Fruit fly (Drosophila melanogaster) Kc167 (cell line): ENCODE measurements around the gene CG9328.

Source experiments
- Myc ChIP-seq: fragments of >200 bp; optimal IDR thresholded peaks from 2 replicates; lab custom pipeline; 2017; ENCODE audit warnings: missing external identifiers
- Sin3A ChIP-seq: fragments of >200 bp; optimal IDR thresholded peaks from 2 replicates; lab custom pipeline; 2018; ENCODE audit warnings: missing external identifiers
- h ChIP-seq: fragments of >200 bp; optimal IDR thresholded peaks from 3 replicates; lab custom pipeline; 2018; ENCODE audit warnings: missing external identifiers
- insv ChIP-seq: fragments of >200 bp; optimal IDR thresholded peaks from 3 replicates; lab custom pipeline; 2018; ENCODE audit warnings: missing external identifiers
- psq ChIP-seq: fragments of >200 bp; optimal IDR thresholded peaks from 2 replicates; lab custom pipeline; 2017; ENCODE audit warnings: missing external identifiers
- ttk ChIP-seq: sonication (Bioruptor generic); optimal IDR thresholded peaks from 2 replicates; lab custom pipeline; 2017; ENCODE audit warnings: missing external identifiers

CG9328 gene

DNA sequence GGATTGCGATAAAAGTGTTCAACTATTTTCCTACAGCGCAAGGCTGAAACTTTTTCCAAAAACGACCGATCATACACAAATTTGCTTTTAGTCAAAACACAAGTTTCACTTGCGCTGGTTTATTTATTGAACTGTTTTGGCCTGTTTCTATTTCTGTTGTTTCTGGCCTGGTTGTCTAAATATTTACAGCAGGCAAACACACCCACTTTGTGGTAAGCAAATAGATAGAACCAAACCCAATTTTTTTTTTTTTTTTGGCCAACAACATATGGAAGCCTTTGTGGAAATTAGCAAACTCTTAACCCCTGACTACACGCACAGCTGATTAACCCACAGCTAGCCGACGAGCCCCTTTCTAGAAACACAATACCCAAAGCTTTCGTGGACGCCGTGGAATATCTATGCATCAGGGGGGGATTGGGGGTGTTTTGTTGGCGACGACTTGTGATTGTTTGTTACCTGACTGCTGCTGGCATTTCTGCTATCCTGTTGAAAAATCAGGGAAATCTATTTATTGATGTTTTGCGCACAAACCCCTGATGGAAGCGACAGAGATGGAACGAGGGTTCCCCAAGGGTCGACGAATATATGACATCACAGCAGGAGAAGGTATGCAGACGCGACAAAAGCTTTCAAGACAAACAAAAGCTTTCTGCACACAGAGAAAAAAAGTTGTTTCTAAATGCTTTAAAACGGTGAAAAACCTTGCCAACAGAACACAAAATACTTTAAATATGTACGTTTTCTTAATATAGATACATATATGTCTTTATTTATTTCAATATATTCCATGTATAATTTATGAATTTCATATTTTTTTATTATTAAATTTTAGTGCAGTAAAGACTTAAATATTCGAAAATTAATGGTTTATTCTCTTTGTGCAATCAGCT lies 10.3 kb downstream of the CG9328 start:
- TF ChIP-seq insv (lab: Kevin White, UChicago) (no peak), Sin3A (lab: Kevin White, UChicago) (no peak), ttk (lab: Kevin White, UChicago) (no peak), Myc (lab: Kevin White, UChicago) (no peak), h (lab: Kevin White, UChicago) (no peak), psq (lab: Kevin White, UChicago) (no peak)

DNA sequence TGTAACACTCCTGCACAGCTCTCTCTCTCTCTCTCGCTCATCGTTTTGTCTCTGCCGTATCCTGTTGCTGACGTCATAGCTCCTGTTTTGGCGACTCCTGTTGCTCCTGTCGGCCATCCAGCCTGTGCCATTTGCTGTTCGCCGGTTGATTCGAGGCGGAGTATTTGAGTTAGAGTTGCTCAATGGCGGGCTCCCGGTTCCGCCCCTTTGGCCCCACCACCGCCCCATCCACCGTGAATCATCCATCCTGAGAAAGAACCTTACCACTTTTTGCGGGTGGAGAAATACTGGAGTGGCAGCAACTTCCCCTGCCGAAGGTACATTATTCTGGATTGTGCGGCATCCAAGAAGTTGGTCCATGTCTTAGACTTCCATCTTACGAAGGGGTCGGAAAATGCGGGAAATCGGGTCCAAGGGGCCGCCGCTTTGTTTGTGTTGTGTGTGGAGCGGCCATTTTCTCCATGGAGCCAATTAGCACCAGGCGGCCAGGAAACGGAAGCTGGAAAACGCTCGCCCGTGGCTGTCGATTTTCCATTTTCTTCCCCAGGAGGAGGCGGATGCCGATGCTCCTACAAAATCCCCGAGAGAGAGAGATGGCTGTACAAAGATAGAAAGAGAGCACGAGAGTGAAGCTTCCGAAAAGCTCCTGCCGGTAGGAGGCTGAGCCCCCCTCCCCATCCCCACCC lies 11.1 kb downstream of the CG9328 start:
- no peak for TF ChIP-seq psq (lab: Kevin White, UChicago)
- TF ChIP-seq Myc (lab: Kevin White, UChicago), result no peak
- TF ChIP-seq insv (lab: Kevin White, UChicago), result no peak
- TF ChIP-seq Sin3A (lab: Kevin White, UChicago), result no peak
- TF ChIP-seq ttk (lab: Kevin White, UChicago), result no peak
- TF ChIP-seq h (lab: Kevin White, UChicago), result no peak

- no peak for TF ChIP-seq ttk (lab: Kevin White, UChicago)
- TF ChIP-seq Sin3A (lab: Kevin White, UChicago), result no peak
- no peak for TF ChIP-seq Myc (lab: Kevin White, UChicago)
- no peak for TF ChIP-seq h (lab: Kevin White, UChicago)
- no peak for TF ChIP-seq psq (lab: Kevin White, UChicago)
- TF ChIP-seq insv (lab: Kevin White, UChicago), result no peak
These were observed 11.7 kb downstream of the CG9328 start for dm6 chr2L:20809229-20809628.

DNA sequence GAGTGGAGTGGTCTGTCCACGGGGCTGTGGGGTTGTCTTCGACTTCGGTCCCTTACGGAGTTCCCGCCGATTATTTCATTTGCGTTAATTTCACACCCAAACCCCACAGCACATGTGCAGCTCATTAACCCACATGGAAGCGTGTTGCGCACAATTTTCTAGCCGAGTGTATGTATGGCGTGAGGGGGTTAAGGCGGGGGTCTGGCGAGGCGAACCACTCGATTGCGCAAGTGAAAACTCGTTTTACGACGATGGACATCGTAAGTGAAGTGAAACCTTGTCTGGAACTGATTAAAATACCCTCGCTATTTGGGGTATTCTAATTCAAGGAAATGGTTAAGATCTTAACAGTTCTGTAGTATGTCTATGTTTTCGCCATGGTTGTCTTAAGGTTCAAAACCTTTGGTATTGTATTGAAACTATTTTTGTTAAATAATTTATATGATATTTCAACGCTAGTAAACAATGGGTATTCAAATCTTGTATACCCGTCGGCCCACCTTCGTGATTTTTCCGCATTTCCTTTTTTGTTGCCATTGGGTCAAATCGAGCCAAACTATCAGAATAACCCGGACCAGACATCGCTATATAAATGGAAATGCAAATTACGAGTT lies 13.6 kb downstream of the CG9328 start:
- TF ChIP-seq h (lab: Kevin White, UChicago), result no peak
- TF ChIP-seq insv (lab: Kevin White, UChicago), result no peak
- TF ChIP-seq Myc (lab: Kevin White, UChicago), result no peak
- no peak for TF ChIP-seq psq (lab: Kevin White, UChicago)
- TF ChIP-seq ttk (lab: Kevin White, UChicago), result no peak
- TF ChIP-seq Sin3A (lab: Kevin White, UChicago), result no peak

DNA sequence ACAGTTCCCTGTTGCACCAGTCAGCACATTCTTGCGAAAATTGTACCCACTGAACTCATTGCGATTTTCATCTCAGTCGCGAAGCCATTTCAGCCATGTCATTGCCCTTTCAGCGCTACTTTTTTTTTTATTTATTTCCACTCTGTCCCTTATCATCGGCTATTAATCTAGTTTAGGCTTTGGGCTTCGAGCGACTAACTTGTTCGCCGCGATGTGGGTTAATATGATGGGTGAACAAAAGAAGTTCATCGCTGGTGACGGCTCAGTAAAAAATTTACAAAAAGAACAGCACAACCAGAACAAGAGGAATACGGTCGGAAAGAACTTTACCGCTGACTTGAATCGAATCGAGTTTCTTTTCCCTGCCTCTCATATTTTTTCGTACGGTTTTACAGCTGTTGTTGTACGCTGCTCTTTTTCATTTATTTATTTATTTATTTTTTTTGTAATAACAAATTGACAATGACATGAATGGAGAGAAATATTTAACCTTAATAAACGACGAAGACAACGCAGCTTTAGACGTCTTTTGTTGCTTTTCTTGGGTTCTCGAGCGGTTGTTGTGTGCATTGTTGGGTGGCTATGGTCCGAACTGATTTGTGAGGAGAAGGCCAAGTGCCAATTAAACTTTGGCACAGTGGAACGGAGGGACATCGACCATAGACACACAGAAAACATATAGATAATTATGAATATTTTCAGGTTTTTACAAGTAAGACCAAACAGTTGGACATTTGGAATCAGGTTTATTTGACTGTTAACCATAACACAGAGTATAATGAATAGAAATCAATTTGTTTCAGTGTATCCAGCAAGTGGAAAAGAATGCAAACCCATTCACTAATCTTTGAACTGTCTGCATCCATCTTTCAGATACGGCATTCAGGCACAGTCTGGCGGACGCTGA lies 15.0 kb downstream of the CG9328 start:
- TF ChIP-seq ttk (lab: Kevin White, UChicago) (no peak), insv (lab: Kevin White, UChicago) (no peak), Myc (lab: Kevin White, UChicago) (no peak), psq (lab: Kevin White, UChicago) (no peak), h (lab: Kevin White, UChicago) (no peak), Sin3A (lab: Kevin White, UChicago) (no peak)

DNA sequence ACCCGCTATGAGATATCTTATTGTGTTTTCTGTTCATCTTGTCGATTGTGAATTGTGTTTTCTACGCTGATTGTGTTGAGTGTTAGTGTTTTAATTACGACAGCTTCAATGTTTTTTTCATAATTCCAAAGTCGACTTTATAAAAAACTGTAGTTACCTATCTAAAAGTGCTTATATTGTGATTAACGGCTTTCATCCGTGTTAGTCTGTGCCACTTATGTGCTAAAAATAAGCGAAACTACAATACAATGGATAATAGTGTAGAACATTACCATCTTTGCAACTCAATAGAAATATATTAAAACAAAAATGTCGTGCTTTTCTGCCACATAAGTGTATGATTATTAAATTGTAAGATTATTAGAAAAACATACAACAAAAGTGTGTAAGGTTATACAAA lies 18.6 kb downstream of the CG9328 start, which contains the start of gene CG33322:
CG33322 (minus strand) TSS at position 101 of the 400 bp plus-strand sequence.
- no peak for TF ChIP-seq insv (lab: Kevin White, UChicago)
- TF ChIP-seq h (lab: Kevin White, UChicago), result no peak
- TF ChIP-seq psq (lab: Kevin White, UChicago), result no peak

DNA sequence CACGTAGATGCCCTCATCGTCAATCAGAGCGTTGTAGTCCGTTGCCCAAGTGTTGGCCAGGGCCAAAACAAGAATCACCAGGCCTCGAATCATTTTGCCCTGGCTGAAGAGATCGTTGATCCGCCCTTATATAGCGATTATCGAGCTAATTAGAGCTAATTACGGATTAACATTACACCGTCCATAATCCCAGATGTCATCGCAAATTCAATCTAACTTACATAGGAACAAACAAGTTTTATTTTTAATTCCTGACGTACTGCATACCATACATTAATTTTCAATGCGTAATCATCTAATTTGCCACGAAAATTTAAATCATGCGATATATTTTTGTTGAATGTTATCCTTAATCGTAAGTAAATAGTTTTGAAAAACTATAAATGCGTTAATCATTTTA lies 19.7 kb downstream of the CG9328 start, which contains the start of gene CheB38b:
CheB38b (minus strand) TSS at position 101 of the 400 bp plus-strand sequence.
- no peak for TF ChIP-seq psq (lab: Kevin White, UChicago)
- TF ChIP-seq insv (lab: Kevin White, UChicago), result no peak
- no peak for TF ChIP-seq ttk (lab: Kevin White, UChicago)
- TF ChIP-seq Myc (lab: Kevin White, UChicago), result no peak
- no peak for TF ChIP-seq Sin3A (lab: Kevin White, UChicago)

DNA sequence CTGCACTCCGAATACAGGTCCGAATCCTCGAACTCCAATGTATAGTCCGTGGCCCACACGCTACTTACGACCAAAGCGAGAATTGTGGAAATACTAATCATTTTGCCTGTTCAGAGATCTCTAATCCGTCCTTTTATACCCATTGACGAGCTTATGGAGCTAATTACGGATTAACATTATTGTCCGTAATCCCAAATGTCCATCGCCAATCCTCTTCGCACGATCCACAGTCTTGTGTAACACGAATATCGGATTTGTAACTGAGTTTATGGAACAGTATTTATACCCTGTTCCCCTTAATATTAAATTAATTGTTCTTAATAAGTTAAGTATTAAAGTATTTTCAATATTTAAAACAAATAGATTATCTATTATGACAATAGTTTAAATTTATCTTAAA lies 20.9 kb downstream of the CG9328 start, which contains the start of gene CheB38a:
CheB38a (minus strand) TSS at position 101 of the 400 bp plus-strand sequence.
- TF ChIP-seq Sin3A (lab: Kevin White, UChicago) (no peak), psq (lab: Kevin White, UChicago) (no peak), insv (lab: Kevin White, UChicago) (no peak), Myc (lab: Kevin White, UChicago) (no peak), ttk (lab: Kevin White, UChicago) (no peak), h (lab: Kevin White, UChicago) (no peak)

DNA sequence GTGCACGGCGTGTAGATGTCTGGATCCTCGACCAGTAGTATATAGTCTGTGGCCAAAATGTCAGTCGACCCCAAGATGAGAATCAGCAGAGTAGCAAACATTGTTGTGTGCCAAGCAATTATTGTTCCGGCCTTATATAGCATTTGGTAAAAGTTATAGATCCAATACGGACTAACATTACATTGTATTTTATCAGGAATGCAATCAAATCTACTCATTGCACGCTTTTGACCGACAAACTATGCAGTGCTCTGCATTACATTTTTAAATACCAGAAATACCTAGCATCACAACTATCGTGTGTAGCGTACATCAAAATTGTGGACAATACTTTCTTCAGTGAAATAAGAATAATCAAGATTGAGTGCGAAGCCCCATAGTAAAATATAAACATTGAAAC lies 23.3 kb downstream of the CG9328 start, which contains the start of gene CheB38c:
CheB38c (minus strand) TSS at position 101 of the 400 bp plus-strand sequence.
- TF ChIP-seq psq (lab: Kevin White, UChicago) (no peak), insv (lab: Kevin White, UChicago) (no peak), Myc (lab: Kevin White, UChicago) (no peak), Sin3A (lab: Kevin White, UChicago) (no peak), ttk (lab: Kevin White, UChicago) (no peak), h (lab: Kevin White, UChicago) (no peak)
